Worm (Caenorhabditis elegans) whole organism, L2 larva: Measurements from ENCODE around the gene F23D12.3.

Experiments used
- F13H6.1 ChIP-seq: sonication (generic microtip); optimal IDR thresholded peaks from 2 replicates; lab custom pipeline; 2016; ENCODE audit warnings: missing genetic modification characterization, missing compliant biosample characterization
- Y55F3AM.14 ChIP-seq: fragments of 200-800 bp; sonication (Bioruptor generic); optimal IDR thresholded peaks from 2 replicates; lab custom pipeline; 2018; ENCODE audit warnings: mild to moderate bottlenecking, missing genetic modification characterization, missing compliant biosample characterization
- alr-1 ChIP-seq: fragments of 150-350 bp; optimal IDR thresholded peaks from 2 replicates; lab custom pipeline; 2014; ENCODE audit warnings: missing biosample characterization, missing genetic modification characterization
- ama-1 ChIP-seq: fragments of 150-350 bp; optimal IDR thresholded peaks from 2 replicates; lab custom pipeline; 2018; ENCODE audit warnings: inconsistent platforms
- blmp-1 ChIP-seq: sonication (generic microtip); optimal IDR thresholded peaks from 2 replicates; lab custom pipeline; 2017; ENCODE audit warnings: missing genetic modification characterization, mild to moderate bottlenecking, missing compliant biosample characterization, antibody characterized with exemption, moderate library complexity; ENCODE audit not compliant: insufficient read depth
- ceh-16 ChIP-seq: fragments of 150-350 bp; optimal IDR thresholded peaks from 2 replicates; lab custom pipeline; 2014; ENCODE audit warnings: missing biosample characterization, missing genetic modification characterization
- ceh-82 ChIP-seq: fragments of 150-350 bp; optimal IDR thresholded peaks from 2 replicates; lab custom pipeline; 2014; ENCODE audit warnings: missing biosample characterization, missing genetic modification characterization
- dmd-4 ChIP-seq: sonication (generic microtip); optimal IDR thresholded peaks from 2 replicates; lab custom pipeline; 2017; ENCODE audit warnings: missing biosample characterization, missing genetic modification characterization
- egl-27 ChIP-seq: sonication (generic microtip); optimal IDR thresholded peaks from 3 replicates; lab custom pipeline; 2017; ENCODE audit warnings: missing biosample characterization, missing genetic modification reagents, missing genetic modification characterization
- elt-1 ChIP-seq: fragments of 150-350 bp; optimal IDR thresholded peaks from 2 replicates; lab custom pipeline; 2014; ENCODE audit warnings: missing biosample characterization, missing genetic modification characterization
- fos-1 ChIP-seq: fragments of 150-350 bp; optimal IDR thresholded peaks from 2 replicates; lab custom pipeline; 2014; ENCODE audit warnings: missing biosample characterization, missing genetic modification characterization
- gmeb-1 ChIP-seq: fragments of 150-350 bp; optimal IDR thresholded peaks from 2 replicates; lab custom pipeline; 2014; ENCODE audit warnings: missing biosample characterization, missing genetic modification characterization
- lin-11 ChIP-seq: fragments of 150-350 bp; sonication (generic microtip); optimal IDR thresholded peaks from 2 replicates; lab custom pipeline; 2014; ENCODE audit warnings: missing biosample characterization, missing genetic modification characterization, inconsistent platforms, mixed read lengths
- lin-39 ChIP-seq: fragments of 150-350 bp; optimal IDR thresholded peaks from 2 replicates; lab custom pipeline; 2014; ENCODE audit warnings: missing biosample characterization, missing genetic modification reagents, missing genetic modification characterization
- mab-5 ChIP-seq: fragments of 150-350 bp; optimal IDR thresholded peaks from 2 replicates; lab custom pipeline; 2014; ENCODE audit warnings: missing biosample characterization, missing genetic modification characterization
- mbf-1 ChIP-seq: sonication (generic microtip); optimal IDR thresholded peaks from 2 replicates; lab custom pipeline; 2017; ENCODE audit warnings: missing biosample characterization, missing genetic modification characterization
- mdl-1 ChIP-seq, 2 experiments: fragments of 150-350 bp in 1 of 2; sonication (generic microtip) in 1 of 2; optimal IDR thresholded peaks; 2 replicates each; lab custom pipeline; 2017; ENCODE audit warnings: missing biosample characterization in 2 of 2, missing genetic modification characterization in 2 of 2
- nhr-10 ChIP-seq: sonication (generic microtip); optimal IDR thresholded peaks from 2 replicates; lab custom pipeline; 2017; ENCODE audit warnings: missing biosample characterization, missing genetic modification characterization
- nhr-11 ChIP-seq: fragments of 150-350 bp; optimal IDR thresholded peaks from 2 replicates; lab custom pipeline; 2014; ENCODE audit warnings: missing biosample characterization, missing genetic modification characterization
- nhr-12 ChIP-seq: fragments of 150-350 bp; optimal IDR thresholded peaks from 2 replicates; lab custom pipeline; 2014; ENCODE audit warnings: missing biosample characterization, missing genetic modification characterization
- nhr-21 ChIP-seq: fragments of 150-350 bp; optimal IDR thresholded peaks from 2 replicates; lab custom pipeline; 2014; ENCODE audit warnings: missing biosample characterization, missing genetic modification characterization
- nhr-23 ChIP-seq: fragments of 150-350 bp; optimal IDR thresholded peaks from 2 replicates; lab custom pipeline; 2014; ENCODE audit warnings: missing biosample characterization, missing genetic modification reagents, missing genetic modification characterization
- nhr-237 ChIP-seq: fragments of 150-350 bp; optimal IDR thresholded peaks from 2 replicates; lab custom pipeline; 2014; ENCODE audit warnings: missing biosample characterization, missing genetic modification characterization
- nhr-25 ChIP-seq: fragments of 150-350 bp; sonication (generic microtip); optimal IDR thresholded peaks from 3 replicates; lab custom pipeline; 2014; ENCODE audit warnings: missing biosample characterization, missing genetic modification characterization
- nhr-6 ChIP-seq: fragments of 150-350 bp; optimal IDR thresholded peaks from 2 replicates; lab custom pipeline; 2014; ENCODE audit warnings: missing biosample characterization, missing genetic modification characterization
- skn-1 ChIP-seq: sonication (generic microtip); optimal IDR thresholded peaks from 2 replicates; lab custom pipeline; 2017; ENCODE audit warnings: missing biosample characterization, missing genetic modification characterization
- sma-3 ChIP-seq: sonication (generic microtip); optimal IDR thresholded peaks from 2 replicates; lab custom pipeline; 2016; ENCODE audit warnings: missing genetic modification reagents, missing genetic modification characterization, missing compliant biosample characterization
- snpc-4 ChIP-seq: fragments of 150-350 bp; optimal IDR thresholded peaks from 2 replicates; lab custom pipeline; 2014; ENCODE audit warnings: missing biosample characterization, missing genetic modification characterization
- unc-39 ChIP-seq: fragments of 150-350 bp; optimal IDR thresholded peaks from 2 replicates; lab custom pipeline; 2014; ENCODE audit warnings: missing biosample characterization, missing genetic modification characterization
- unc-55 ChIP-seq: fragments of 150-350 bp; sonication (generic microtip); optimal IDR thresholded peaks from 3 replicates; lab custom pipeline; 2014; ENCODE audit warnings: missing biosample characterization, missing genetic modification reagents, missing genetic modification characterization
- unc-62 ChIP-seq: fragments of 150-350 bp; optimal IDR thresholded peaks from 2 replicates; lab custom pipeline; 2014; ENCODE audit warnings: missing biosample characterization, missing genetic modification reagents, missing genetic modification characterization
- zag-1 ChIP-seq: fragments of 150-350 bp; optimal IDR thresholded peaks from 2 replicates; lab custom pipeline; 2014; ENCODE audit warnings: missing biosample characterization, missing genetic modification characterization
- ztf-1 ChIP-seq: fragments of 200-800 bp; sonication (Bioruptor generic); conservative IDR thresholded peaks from 2 replicates; pipeline ENCODE4 v1.3.6; 2022; ENCODE audit warnings: missing genetic modification characterization, missing compliant biosample characterization
- ztf-4 ChIP-seq: fragments of 150-350 bp; optimal IDR thresholded peaks from 2 replicates; lab custom pipeline; 2014; ENCODE audit warnings: missing biosample characterization, missing genetic modification characterization

The F23D12.3 gene

ce11 chrX:14430436-14430835 lies 12.0 kb upstream of the F23D12.3 start:
- TF ChIP-seq nhr-23 (tag; lab: Kevin White, UChicago), result no peak
- TF ChIP-seq ztf-1 (GFP tag; lab: Robert Waterston, UW), result no peak
- TF ChIP-seq dmd-4 (tag; lab: Kevin White, UChicago), result no peak
- TF ChIP-seq, all 48 proteins: peak for 0

ce11 chrX:14435648-14436155 lies 6.7 kb upstream of the F23D12.3 start:
- TF ChIP-seq nhr-21 (tag; lab: Kevin White, UChicago) (no peak), ceh-82 (tag; lab: Kevin White, UChicago) (no peak), Y55F3AM.14 (GFP tag; lab: Kevin White, UChicago) (no peak), unc-39 (tag; lab: Kevin White, UChicago) (no peak), egl-27 (tag; lab: Kevin White, UChicago) (no peak), nhr-237 (tag; lab: Kevin White, UChicago) (no peak), fos-1 (tag; lab: Kevin White, UChicago) (no peak), nhr-12 (no peak), unc-62 (GFP tag; lab: Kevin White, UChicago) (no peak), ztf-1 (GFP tag; lab: Robert Waterston, UW) (no peak), gmeb-1 (no peak), zag-1 (tag; lab: Kevin White, UChicago) (no peak), ceh-16 (tag; lab: Kevin White, UChicago) (no peak), unc-55 (no peak), skn-1 (tag; lab: Kevin White, UChicago) (no peak), blmp-1 (tag; lab: Kevin White, UChicago) (no peak), snpc-4 (tag; lab: Kevin White, UChicago) (no peak), elt-1 (tag; lab: Kevin White, UChicago) (no peak), lin-39 (tag; lab: Kevin White, UChicago) (no peak)

ce11 chrX:14437806-14438205 lies 4.6 kb upstream of the F23D12.3 start:
- TF ChIP-seq sma-3 (GFP tag; lab: Kevin White, UChicago) (peak; percentile 42), fos-1 (tag; lab: Kevin White, UChicago) (peak; percentile 25), egl-27 (tag; lab: Kevin White, UChicago) (peak; percentile 2)

- TF ChIP-seq ama-1 (lab: Kevin White, UChicago), result no peak
- TF ChIP-seq nhr-25 (tag; lab: Kevin White, UChicago), result no peak
- no peak for TF ChIP-seq mab-5 (tag; lab: Kevin White, UChicago)
- no peak for TF ChIP-seq sma-3 (GFP tag; lab: Kevin White, UChicago)
- TF ChIP-seq zag-1 (tag; lab: Kevin White, UChicago), result no peak
- TF ChIP-seq snpc-4 (tag; lab: Kevin White, UChicago), result no peak
- no peak for TF ChIP-seq unc-62 (GFP tag; lab: Kevin White, UChicago)
- no peak for TF ChIP-seq lin-11 (tag; lab: Kevin White, UChicago)
- no peak for TF ChIP-seq mdl-1 (tag; optimal IDR thresholded peaks at IDR 0.05; lab: Kevin White, UChicago)
- TF ChIP-seq mbf-1 (tag; lab: Kevin White, UChicago), result no peak
These were observed 2.3 kb downstream of the F23D12.3 start, which contains the start of gene F23D12.4 for ce11 chrX:14444701-14445100. Gene F23D12.4, plus strand, starts transcription at chrX:14445001.

ce11 chrX:14447498-14447897 lies 5.1 kb downstream of the F23D12.3 start:
- TF ChIP-seq Y55F3AM.14 (GFP tag; lab: Kevin White, UChicago) (no peak), nhr-11 (no peak), nhr-6 (tag; lab: Kevin White, UChicago) (no peak), nhr-237 (tag; lab: Kevin White, UChicago) (no peak), nhr-10 (tag; lab: Kevin White, UChicago) (no peak), F13H6.1 (no peak), ceh-82 (tag; lab: Kevin White, UChicago) (no peak), alr-1 (tag; lab: Kevin White, UChicago) (no peak), ztf-4 (tag; lab: Kevin White, UChicago) (no peak)
